Worm (Caenorhabditis elegans) whole organism, young adult: Measurements from ENCODE around the gene srlf-24.

Experiments
- aptf-3 ChIP-seq: fragments of 200-800 bp; sonication (Bioruptor generic); IDR thresholded peaks from 2 replicates; pipeline ENCODE4 v1.3.6; 2022; ENCODE audit warnings: missing genetic modification characterization, missing compliant biosample characterization
- attf-5 ChIP-seq: fragments of 200-800 bp; sonication (Bioruptor generic); optimal IDR thresholded peaks from 2 replicates; lab custom pipeline; 2018; ENCODE audit warnings: mild to moderate bottlenecking, missing genetic modification characterization, missing compliant biosample characterization

DNA sequence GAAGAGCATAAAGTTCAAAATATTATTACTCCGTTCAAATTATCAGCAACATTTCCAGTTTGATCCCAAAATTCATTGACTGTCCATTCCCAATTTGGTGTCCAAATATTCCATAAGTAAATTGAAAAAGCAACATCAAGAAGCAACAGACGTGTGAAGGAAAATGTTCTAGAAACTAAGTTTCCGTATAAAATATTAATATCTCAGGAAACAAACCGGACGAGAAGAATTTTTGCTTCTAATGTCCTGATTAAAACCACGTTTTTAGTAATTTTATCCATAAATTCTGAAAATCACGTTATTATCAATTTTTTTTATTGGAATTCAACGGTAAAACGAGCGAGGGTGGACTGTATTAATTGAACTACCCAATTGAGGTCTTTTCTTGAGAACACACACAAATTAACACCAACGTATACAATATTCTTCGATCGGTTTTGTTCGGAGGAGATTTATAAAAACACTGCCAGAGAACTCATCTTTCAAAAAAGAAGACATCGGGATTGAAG lies 41.4 kb upstream of the srlf-24 start, which contains the start of gene pigq-1:
- TF ChIP-seq aptf-3 (GFP tag; lab: Robert Waterston, UW) = no peak
- peak; percentile 47 for TF ChIP-seq attf-5
